Fruit fly (Drosophila melanogaster) S2 (cell line): ENCODE data around the gene CG14635.

Experiments used
- CG8478 ChIP-seq: fragments of >200 bp; optimal IDR thresholded peaks from 2 replicates; lab custom pipeline; 2018
- CTCF ChIP-seq, 2 experiments: fragments of >200 bp; optimal IDR thresholded peaks; 2 replicates each; lab custom pipeline; 2018

DNA sequence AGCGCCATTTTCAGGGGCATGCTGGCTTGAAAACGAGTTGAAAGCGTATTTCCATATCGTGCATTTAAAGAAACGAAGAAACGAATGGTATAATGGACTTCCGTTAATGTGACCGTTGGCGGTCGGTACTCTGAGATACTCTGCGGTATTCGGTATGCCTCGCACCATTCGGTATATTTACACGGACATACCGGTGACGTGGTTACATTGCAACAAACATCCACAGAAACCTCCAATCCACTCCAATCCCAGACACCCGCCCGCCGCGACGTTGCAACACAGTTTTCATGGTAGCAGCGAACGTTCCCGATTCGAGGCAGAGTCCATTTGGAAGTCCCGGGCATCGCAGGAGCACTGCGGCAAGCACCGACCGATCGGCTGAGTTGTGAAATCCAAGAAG lies 38.7 kb upstream of the CG14635 start, which contains the start of gene Sec22:
- no peak for TF ChIP-seq CTCF (optimal IDR thresholded peaks at IDR 0.05; lab: Kevin White, UChicago)
- no peak for TF ChIP-seq CG8478 (lab: Kevin White, UChicago)
